Fruit fly (Drosophila melanogaster): ENCODE measurements around the gene CG33270.

CG33270 gene

dm6 chr3L:11579919-11580318 lies 1.5 kb upstream of the CG33270 start, which contains the start of gene CG43390 (continued):
- TF ChIP-seq Aef1 (GFP tag; IDR thresholded peaks at IDR 0.05) (no peak), CG4707 (GFP tag; optimal IDR thresholded peaks at IDR 0.05) (no peak), CG13775 (GFP tag; optimal IDR thresholded peaks at IDR 0.05) (no peak), slou (GFP tag; optimal IDR thresholded peaks at IDR 0.05) (peak; percentile 4), Bteb2 (GFP tag; optimal IDR thresholded peaks at IDR 0.05) (peak; percentile 7), trh (GFP tag; optimal IDR thresholded peaks at IDR 0.05) (peak; percentile 2), Stat92E (GFP tag; optimal IDR thresholded peaks at IDR 0.05) (no peak), CG15073 (GFP tag; optimal IDR thresholded peaks at IDR 0.05) (no peak), lov (optimal IDR thresholded peaks at IDR 0.05) (no peak), lov (GFP tag; IDR thresholded peaks at IDR 0.05) (no peak), CG11247 (GFP tag; IDR thresholded peaks at IDR 0.05) (peak; percentile 28; the same call in 1 of the 2 replicates), crp (GFP tag; optimal IDR thresholded peaks at IDR 0.05) (no peak), CG17361 (GFP tag; IDR thresholded peaks at IDR 0.05) (peak; percentile 40; the same call in 1 of the 3 replicates), da (GFP tag; optimal IDR thresholded peaks at IDR 0.05) (no peak), Taf1 (GFP tag; IDR thresholded peaks at IDR 0.05) (no peak), nerfin-2 (GFP tag; IDR thresholded peaks at IDR 0.05; ENCODE audit: partially characterized antibody) (no peak), bcd (GFP tag; optimal IDR thresholded peaks at IDR 0.05) (peak; percentile 29), knrl (GFP tag; IDR thresholded peaks at IDR 0.05; ENCODE audit: partially characterized antibody) (no peak), slbo (GFP tag; IDR thresholded peaks at IDR 0.05) (no peak), CG9876 (GFP tag; optimal IDR thresholded peaks at IDR 0.05) (no peak), CG2875 (GFP tag; optimal IDR thresholded peaks at IDR 0.05) (peak; percentile 7), CG14014 (GFP tag; IDR thresholded peaks at IDR 0.05) (peak; percentile 63; the same call in 1 of the 2 replicates), CG5953 (GFP tag; IDR thresholded peaks at IDR 0.05) (no peak), disco-r (GFP tag; optimal IDR thresholded peaks at IDR 0.05) (no peak), sd (tag; optimal IDR thresholded peaks at IDR 0.05) (peak; percentile 64), slp2 (GFP tag; optimal IDR thresholded peaks at IDR 0.05) (no peak), gsb (GFP tag; IDR thresholded peaks at IDR 0.05) (peak; percentile 66), jing (GFP tag; optimal IDR thresholded peaks at IDR 0.05) (no peak), exex (tag; optimal IDR thresholded peaks at IDR 0.05) (peak; percentile 40), jigr1 (GFP tag; IDR thresholded peaks at IDR 0.05) (no peak), mirr (GFP tag; optimal IDR thresholded peaks at IDR 0.05) (peak; percentile 89), CG12299 (tag; optimal IDR thresholded peaks at IDR 0.05) (peak; percentile 69), caup (GFP tag; optimal IDR thresholded peaks at IDR 0.05; ENCODE audit: severe bottlenecking) (peak; percentile 94), Hey (tag; optimal IDR thresholded peaks at IDR 0.05) (peak; percentile 45), Atf6 (GFP tag; IDR thresholded peaks at IDR 0.05) (peak; percentile 69), Hand (GFP tag; optimal IDR thresholded peaks at IDR 0.05) (peak; percentile 46), ato (GFP tag; IDR thresholded peaks at IDR 0.05; ENCODE audit: partially characterized antibody) (no peak), p53 (GFP tag; optimal IDR thresholded peaks at IDR 0.05) (no peak), CG11696 (GFP tag; IDR thresholded peaks at IDR 0.05) (0 out of 2 replicates have a peak, but pooled peaks have one; percentile 21), CG4820 (GFP tag; optimal IDR thresholded peaks at IDR 0.05) (no peak), CG1647 (GFP tag; optimal IDR thresholded peaks at IDR 0.05) (peak; percentile 48), HmgD (GFP tag; optimal IDR thresholded peaks at IDR 0.05) (no peak), CG30403 (GFP tag; optimal IDR thresholded peaks at IDR 0.05) (no peak), sna (GFP tag; IDR thresholded peaks at IDR 0.05; ENCODE audit: partially characterized antibody) (no peak), CG3407 (GFP tag; optimal IDR thresholded peaks at IDR 0.05) (peak; percentile 4), bigmax (GFP tag; optimal IDR thresholded peaks at IDR 0.05) (no peak), Sry-δ (GFP tag; optimal IDR thresholded peaks at IDR 0.05) (no peak), Adf1 (GFP tag; IDR thresholded peaks at IDR 0.05) (peak; percentile 37; the same call in 1 of the 2 replicates), odd (GFP tag; optimal IDR thresholded peaks at IDR 0.05) (peak; percentile 52), Hr3 (GFP tag; optimal IDR thresholded peaks at IDR 0.05) (no peak), sens (GFP tag) (peak; percentile 43)

Data from whole organism, embryonic.